Fruit fly (Drosophila melanogaster): ENCODE results near the gene CG1233.

CG1233 gene

dm6 chr3L:378906-379305 is 17.6 kb downstream of the CG1233 start:
- TF ChIP-seq ttk (optimal IDR thresholded peaks at IDR 0.05) (no peak), Sin3A (optimal IDR thresholded peaks at IDR 0.05) (no peak), psq (optimal IDR thresholded peaks at IDR 0.05) (no peak), Myc (optimal IDR thresholded peaks at IDR 0.05) (no peak), insv (optimal IDR thresholded peaks at IDR 0.05) (no peak), h (optimal IDR thresholded peaks at IDR 0.05) (no peak)

- TF ChIP-seq Sin3A (optimal IDR thresholded peaks at IDR 0.05) (no peak), ttk (optimal IDR thresholded peaks at IDR 0.05) (no peak), psq (optimal IDR thresholded peaks at IDR 0.05) (no peak), insv (optimal IDR thresholded peaks at IDR 0.05) (no peak), h (optimal IDR thresholded peaks at IDR 0.05) (no peak), Myc (optimal IDR thresholded peaks at IDR 0.05) (no peak)
Measured at dm6 chr3L:380886-381546, 19.7 kb downstream of the CG1233 start.

dm6 chr3L:385095-385494 is 23.8 kb downstream of the CG1233 start:
- TF ChIP-seq psq (optimal IDR thresholded peaks at IDR 0.05): no peak
- no peak for TF ChIP-seq Sin3A (optimal IDR thresholded peaks at IDR 0.05)
- TF ChIP-seq insv (optimal IDR thresholded peaks at IDR 0.05): no peak
- TF ChIP-seq Myc (optimal IDR thresholded peaks at IDR 0.05): no peak
- no peak for TF ChIP-seq h (optimal IDR thresholded peaks at IDR 0.05)
- TF ChIP-seq ttk (optimal IDR thresholded peaks at IDR 0.05): no peak

- TF ChIP-seq Myc (optimal IDR thresholded peaks at IDR 0.05) (no peak), Sin3A (optimal IDR thresholded peaks at IDR 0.05) (no peak), psq (optimal IDR thresholded peaks at IDR 0.05) (no peak), insv (optimal IDR thresholded peaks at IDR 0.05) (no peak), ttk (optimal IDR thresholded peaks at IDR 0.05) (no peak), h (optimal IDR thresholded peaks at IDR 0.05) (no peak)
Measured at dm6 chr3L:388094-388493, 26.8 kb downstream of the CG1233 start.

dm6 chr3L:390194-390593 is 28.9 kb downstream of the CG1233 start:
- no peak for TF ChIP-seq insv (optimal IDR thresholded peaks at IDR 0.05)
- no peak for TF ChIP-seq Sin3A (optimal IDR thresholded peaks at IDR 0.05)
- no peak for TF ChIP-seq h (optimal IDR thresholded peaks at IDR 0.05)
- no peak for TF ChIP-seq Myc (optimal IDR thresholded peaks at IDR 0.05)
- no peak for TF ChIP-seq psq (optimal IDR thresholded peaks at IDR 0.05)
- no peak for TF ChIP-seq ttk (optimal IDR thresholded peaks at IDR 0.05)

dm6 chr3L:392622-393159 is 31.4 kb downstream of the CG1233 start, which contains the start of gene trh:
trh (minus strand) TSS chr3L:392633.
- TF ChIP-seq Myc (optimal IDR thresholded peaks at IDR 0.05) (no peak), h (optimal IDR thresholded peaks at IDR 0.05) (no peak), psq (optimal IDR thresholded peaks at IDR 0.05) (no peak), ttk (optimal IDR thresholded peaks at IDR 0.05) (no peak), insv (optimal IDR thresholded peaks at IDR 0.05) (no peak), Sin3A (optimal IDR thresholded peaks at IDR 0.05) (no peak)

- TF ChIP-seq insv (optimal IDR thresholded peaks at IDR 0.05) (no peak), psq (optimal IDR thresholded peaks at IDR 0.05) (no peak), Myc (optimal IDR thresholded peaks at IDR 0.05) (no peak), Sin3A (optimal IDR thresholded peaks at IDR 0.05) (no peak), ttk (optimal IDR thresholded peaks at IDR 0.05) (no peak), h (optimal IDR thresholded peaks at IDR 0.05) (no peak)
Measured at dm6 chr3L:395192-395591, 33.9 kb downstream of the CG1233 start.

- TF ChIP-seq Myc (optimal IDR thresholded peaks at IDR 0.05): no peak
- no peak for TF ChIP-seq Sin3A (optimal IDR thresholded peaks at IDR 0.05)
- no peak for TF ChIP-seq h (optimal IDR thresholded peaks at IDR 0.05)
- TF ChIP-seq ttk (optimal IDR thresholded peaks at IDR 0.05): no peak
- TF ChIP-seq insv (optimal IDR thresholded peaks at IDR 0.05): no peak
- no peak for TF ChIP-seq psq (optimal IDR thresholded peaks at IDR 0.05)
Measured at dm6 chr3L:400252-400651, 39.0 kb downstream of the CG1233 start.

dm6 chr3L:409791-410190 is 48.5 kb downstream of the CG1233 start:
- no peak for TF ChIP-seq Sin3A (optimal IDR thresholded peaks at IDR 0.05)
- no peak for TF ChIP-seq insv (optimal IDR thresholded peaks at IDR 0.05)
- TF ChIP-seq Myc (optimal IDR thresholded peaks at IDR 0.05): no peak
- TF ChIP-seq h (optimal IDR thresholded peaks at IDR 0.05): no peak
- no peak for TF ChIP-seq psq (optimal IDR thresholded peaks at IDR 0.05)
- TF ChIP-seq ttk (optimal IDR thresholded peaks at IDR 0.05): no peak

Data from Kc167 (cell line).